Worm (Caenorhabditis elegans): ENCODE results near the gene zipt-7.1.

DNA sequence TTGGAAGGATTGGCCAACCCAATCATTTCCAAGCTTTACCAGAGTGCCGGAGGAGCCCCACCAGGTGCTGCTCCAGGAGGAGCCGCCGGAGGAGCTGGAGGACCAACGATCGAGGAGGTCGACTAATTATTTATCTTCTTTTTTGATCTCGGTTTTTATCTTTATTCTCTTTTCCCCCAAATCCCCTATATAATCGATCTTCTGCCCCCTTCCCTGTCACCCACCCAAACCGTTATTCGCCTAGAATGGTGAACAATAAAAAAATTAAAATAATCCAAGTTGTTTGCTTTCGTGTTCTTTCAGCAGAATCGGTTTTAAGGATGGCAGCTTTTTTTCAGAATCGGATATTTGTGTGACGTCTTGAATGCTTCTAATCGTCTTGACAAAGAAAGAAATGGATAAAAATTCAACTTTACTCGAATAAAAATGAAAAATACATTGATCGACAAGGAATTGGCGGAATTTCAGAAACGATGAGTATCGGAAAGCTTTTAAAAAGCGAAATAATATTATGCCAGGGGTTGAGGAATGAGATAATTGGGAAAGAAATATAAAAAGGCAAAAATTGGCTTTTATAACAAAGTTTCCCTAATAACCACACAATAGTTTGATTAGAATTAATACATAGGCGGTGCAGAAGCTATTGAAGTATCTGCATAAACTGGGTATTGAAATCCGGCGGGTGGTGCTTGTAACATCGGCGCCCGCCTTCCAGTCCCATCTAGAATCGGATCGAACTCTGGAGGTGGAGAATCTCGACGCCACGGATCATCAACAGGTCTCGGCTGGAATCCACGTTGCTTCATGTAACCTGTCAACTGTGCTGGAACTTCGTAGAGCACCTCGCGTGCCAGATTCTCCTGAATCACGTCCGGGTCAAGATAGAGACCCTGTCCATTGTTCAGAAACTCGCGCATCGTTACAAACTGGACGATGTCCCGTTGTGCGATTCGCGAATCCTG, 6.6 kb downstream of the zipt-7.1 start:
- TF ChIP-seq med-1 (GFP tag; optimal IDR thresholded peaks at IDR 0.05; ENCODE audit: insufficient read depth) (no peak), ztf-29 (GFP tag; IDR thresholded peaks at IDR 0.05) (no peak), ref-1 (GFP tag; conservative IDR thresholded peaks at IDR 0.05) (no peak), T22C8.4 (GFP tag; IDR thresholded peaks at IDR 0.05) (no peak), tab-1 (GFP tag; IDR thresholded peaks at IDR 0.05) (no peak), ztf-23 (GFP tag; IDR thresholded peaks at IDR 0.05) (no peak), klf-2 (GFP tag; conservative IDR thresholded peaks at IDR 0.05) (no peak), flt-1 (GFP tag; IDR thresholded peaks at IDR 0.05) (no peak)
